Comparison of ENCODE assay signal across 1 worm cellular context in the genomic region with DNA sequence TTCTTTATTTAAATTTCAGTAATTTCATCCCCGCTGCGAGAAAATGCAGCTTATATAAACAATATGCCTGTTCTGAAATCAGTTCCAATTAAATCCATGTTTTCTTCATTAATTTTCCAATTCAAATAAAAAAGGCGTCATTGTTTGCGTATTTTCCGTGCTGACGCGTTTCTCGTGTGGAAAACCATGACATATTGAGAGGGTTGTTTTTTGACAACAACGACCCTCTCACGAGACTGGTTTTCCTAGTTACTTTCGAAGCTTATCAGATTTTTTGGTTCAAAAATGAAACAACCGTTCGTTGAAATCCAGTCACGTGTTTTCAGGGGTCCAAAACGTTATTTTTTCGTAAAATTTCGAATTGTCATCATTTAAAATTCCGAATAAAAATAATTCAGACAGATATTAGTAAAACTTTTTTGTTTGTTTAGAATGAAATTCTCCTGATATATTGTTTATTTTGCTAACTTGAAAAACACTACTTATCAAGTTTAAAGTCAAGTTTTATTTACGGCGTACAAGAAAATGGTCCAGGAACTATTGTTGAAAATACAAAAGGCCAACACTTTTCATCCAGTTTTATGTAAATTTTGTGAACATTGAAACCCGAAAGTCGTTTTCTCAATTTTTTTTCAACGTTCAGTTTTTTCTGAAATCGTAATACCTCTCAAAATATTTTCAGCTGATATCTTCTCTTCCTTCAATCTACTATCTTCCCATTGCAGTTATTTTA.
A peak's percentile ranks its signal among the peaks of the same experiment; 100 is the strongest.
TF ChIP-seq lines count a peak whose summit lies in the region.

Gene C14C10.5 (plus strand): TSS at position 683 of the 733 bp plus-strand sequence.

TF ChIP-seq in whole organism, L1 larva, 84 proteins besides CTCF, POLR2A, EP300 and RAD21 (continued from another document):
- TF ChIP-seq sox-4 (tag; optimal IDR thresholded peaks at IDR 0.05; lab: Kevin White, UChicago) (no peak), nhr-237 (tag; optimal IDR thresholded peaks at IDR 0.05; lab: Kevin White, UChicago) (no peak), fkh-4 (tag; optimal IDR thresholded peaks at IDR 0.05; lab: Kevin White, UChicago; ENCODE audit: borderline replicate concordance) (no peak), lsy-2 (tag; optimal IDR thresholded peaks at IDR 0.05; lab: Kevin White, UChicago) (peak in 1 of 2 experiments; percentile 42), ceh-82 (tag; optimal IDR thresholded peaks at IDR 0.05; lab: Kevin White, UChicago) (no peak), skn-1 (tag; optimal IDR thresholded peaks at IDR 0.05; lab: Kevin White, UChicago) (peak; percentile 65), nhr-77 (tag; optimal IDR thresholded peaks at IDR 0.05; lab: Kevin White, UChicago) (no peak), efl-1 (optimal IDR thresholded peaks at IDR 0.05; lab: Kevin White, UChicago) (no peak), efl-1 (GFP tag; optimal IDR thresholded peaks at IDR 0.05 in 1 of 2; lab: Kevin White, UChicago) (peak in 1 of 2 experiments; percentile 62), pqm-1 (tag; optimal IDR thresholded peaks at IDR 0.05; lab: Kevin White, UChicago) (no peak), nhr-85 (tag; lab: Kevin White, UChicago) (peak; percentile 37), pax-3 (tag; optimal IDR thresholded peaks at IDR 0.05; lab: Kevin White, UChicago) (no peak), nhr-19 (GFP tag; conservative IDR thresholded peaks at IDR 0.05; lab: Robert Waterston, UW) (no peak), hlh-17 (GFP tag; optimal IDR thresholded peaks at IDR 0.05; lab: Kevin White, UChicago; ENCODE audit: borderline replicate concordance) (no peak), fkh-8 (tag; optimal IDR thresholded peaks at IDR 0.05; lab: Kevin White, UChicago) (no peak), tbx-2 (tag; optimal IDR thresholded peaks at IDR 0.05; lab: Kevin White, UChicago) (no peak), Y116A8C.19 (tag; optimal IDR thresholded peaks at IDR 0.05; lab: Kevin White, UChicago; ENCODE audit: borderline replicate concordance) (no peak), jun-1 (tag; optimal IDR thresholded peaks at IDR 0.05; lab: Kevin White, UChicago) (no peak), lin-35 (GFP tag; optimal IDR thresholded peaks at IDR 0.05; lab: Kevin White, UChicago) (peak in 1 of 2 experiments; percentile 19), nhr-84 (tag; optimal IDR thresholded peaks at IDR 0.05; lab: Kevin White, UChicago) (no peak), egl-13 (tag; optimal IDR thresholded peaks at IDR 0.05; lab: Kevin White, UChicago) (no peak), unc-98 (GFP tag; IDR thresholded peaks at IDR 0.05; lab: Robert Waterston, UW) (no peak), sptf-1 (tag; optimal IDR thresholded peaks at IDR 0.05; lab: Kevin White, UChicago) (no peak), rnt-1 (tag; optimal IDR thresholded peaks at IDR 0.05; lab: Kevin White, UChicago) (no peak), mdl-1 (tag; optimal IDR thresholded peaks at IDR 0.05; lab: Kevin White, UChicago) (no peak), ces-1 (GFP tag; optimal IDR thresholded peaks at IDR 0.05; lab: Kevin White, UChicago) (no peak), nhr-11 (tag; optimal IDR thresholded peaks at IDR 0.05; lab: Kevin White, UChicago) (no peak), C04F5.9 (tag; optimal IDR thresholded peaks at IDR 0.05; lab: Kevin White, UChicago) (no peak), grh-1 (GFP tag; IDR thresholded peaks at IDR 0.05; lab: Robert Waterston, UW) (no peak), ceh-63 (GFP tag; optimal IDR thresholded peaks at IDR 0.05; lab: Kevin White, UChicago) (no peak), nhr-71 (tag; optimal IDR thresholded peaks at IDR 0.05; lab: Kevin White, UChicago) (no peak), lin-39 (tag; optimal IDR thresholded peaks at IDR 0.05; lab: Kevin White, UChicago) (no peak), nhr-20 (tag; optimal IDR thresholded peaks at IDR 0.05; lab: Kevin White, UChicago) (peak; percentile 14), alr-1 (tag; optimal IDR thresholded peaks at IDR 0.05; lab: Kevin White, UChicago; ENCODE audit: borderline replicate concordance) (no peak), xbp-1 (tag; optimal IDR thresholded peaks at IDR 0.05; lab: Kevin White, UChicago) (no peak), nhr-28 (tag; optimal IDR thresholded peaks at IDR 0.05; lab: Kevin White, UChicago) (no peak)
